Worm (Caenorhabditis elegans) whole organism, L4 larva: ENCODE results near the gene sru-38.

Source experiments
- aly-2 ChIP-seq: sonication (generic microtip); optimal IDR thresholded peaks from 2 replicates; lab custom pipeline; 2018; ENCODE audit warnings: missing biosample characterization, missing genetic modification characterization
- ama-1 ChIP-seq: fragments of 150-350 bp; optimal IDR thresholded peaks from 2 replicates; lab custom pipeline; 2014; ENCODE audit warnings: inconsistent platforms, mixed read lengths
- ceh-82 ChIP-seq: sonication (generic microtip); optimal IDR thresholded peaks from 2 replicates; lab custom pipeline; 2017; ENCODE audit warnings: missing biosample characterization, missing genetic modification characterization
- egl-27 ChIP-seq: sonication (generic microtip); optimal IDR thresholded peaks from 3 replicates; lab custom pipeline; 2017; ENCODE audit warnings: missing biosample characterization, missing genetic modification reagents, missing genetic modification characterization
- fos-1 ChIP-seq: fragments of 150-350 bp; optimal IDR thresholded peaks from 2 replicates; lab custom pipeline; 2014; ENCODE audit warnings: missing biosample characterization, missing genetic modification characterization
- jun-1 ChIP-seq: fragments of 150-350 bp; optimal IDR thresholded peaks from 2 replicates; lab custom pipeline; 2014; ENCODE audit warnings: missing biosample characterization, missing genetic modification reagents, missing genetic modification characterization
- lin-15B ChIP-seq: fragments of 150-350 bp; sonication (generic microtip); optimal IDR thresholded peaks from 3 replicates; lab custom pipeline; 2014; ENCODE audit warnings: missing biosample characterization, missing genetic modification characterization
- lin-39 ChIP-seq: fragments of 150-350 bp; optimal IDR thresholded peaks from 2 replicates; lab custom pipeline; 2014; ENCODE audit warnings: missing biosample characterization, missing genetic modification reagents, missing genetic modification characterization
- lsy-2 ChIP-seq, 2 experiments: fragments of 150-350 bp in 1 of 2; sonication (generic microtip) in 1 of 2; optimal IDR thresholded peaks; 2 replicates each; lab custom pipeline; 2014 to 2017; ENCODE audit warnings: missing biosample characterization in 2 of 2, missing genetic modification characterization in 2 of 2
- nhr-28 ChIP-seq: fragments of 150-350 bp; optimal IDR thresholded peaks from 2 replicates; lab custom pipeline; 2014; ENCODE audit warnings: missing biosample characterization, missing genetic modification characterization
- pqm-1 ChIP-seq: sonication (generic microtip); optimal IDR thresholded peaks from 2 replicates; lab custom pipeline; 2017; ENCODE audit warnings: missing biosample characterization, missing genetic modification characterization
- snpc-4 ChIP-seq: fragments of 150-350 bp; optimal IDR thresholded peaks from 2 replicates; lab custom pipeline; 2014; ENCODE audit warnings: missing biosample characterization, missing genetic modification characterization
- tag-97 ChIP-seq: fragments of 200-800 bp; sonication (Bioruptor generic); IDR thresholded peaks from 2 replicates; pipeline ENCODE4 v1.3.6; 2022; ENCODE audit warnings: missing genetic modification characterization, missing compliant biosample characterization
- ztf-11 ChIP-seq: fragments of 150-350 bp; optimal IDR thresholded peaks from 2 replicates; lab custom pipeline; 2014; ENCODE audit warnings: missing biosample characterization, missing genetic modification characterization

ce11 chrV:9816390-9816789 lies 19.5 kb downstream of the sru-38 start, which contains the start of gene sru-31:
- no peak for TF ChIP-seq snpc-4 (tag; lab: Kevin White, UChicago)
- no peak for TF ChIP-seq aly-2 (tag; lab: Kevin White, UChicago)
- TF ChIP-seq pqm-1 (tag; lab: Kevin White, UChicago): no peak
- TF ChIP-seq egl-27 (tag; lab: Kevin White, UChicago): no peak
- TF ChIP-seq ceh-82 (tag; lab: Kevin White, UChicago): no peak
- no peak for TF ChIP-seq nhr-28 (tag; lab: Kevin White, UChicago)
- no peak for TF ChIP-seq ama-1
- no peak for TF ChIP-seq lsy-2 (tag; optimal IDR thresholded peaks at IDR 0.05; lab: Kevin White, UChicago)
- no peak for TF ChIP-seq ztf-11 (tag; lab: Kevin White, UChicago)
- TF ChIP-seq tag-97 (GFP tag; lab: Robert Waterston, UW): no peak
- no peak for TF ChIP-seq lin-39 (tag; lab: Kevin White, UChicago)
- no peak for TF ChIP-seq jun-1 (tag; lab: Kevin White, UChicago)
- TF ChIP-seq lin-15B: no peak
- TF ChIP-seq fos-1: no peak
